Worm (Caenorhabditis elegans) whole organism, young adult: Measurements from ENCODE around the gene F23D12.3.

Experiments
- B0336.3 ChIP-seq: fragments of 200-800 bp; sonication (Bioruptor generic); IDR thresholded peaks from 2 replicates; pipeline ENCODE4 v1.3.6; 2022; ENCODE audit warnings: missing genetic modification characterization, missing compliant biosample characterization
- C17E4.6 ChIP-seq: fragments of 200-800 bp; sonication (Bioruptor generic); IDR thresholded peaks from 2 replicates; pipeline ENCODE4 v1.3.6; 2022; ENCODE audit warnings: missing genetic modification reagents, missing genetic modification characterization, missing compliant biosample characterization
- F22D6.2 ChIP-seq: sonication (generic microtip); optimal IDR thresholded peaks from 2 replicates; lab custom pipeline; 2016; ENCODE audit warnings: mild to moderate bottlenecking, missing genetic modification characterization, missing compliant biosample characterization
- F33H1.4 ChIP-seq: fragments of 200-800 bp; sonication (Bioruptor generic); IDR thresholded peaks from 2 replicates; pipeline ENCODE4 v1.3.6; 2022; ENCODE audit warnings: missing genetic modification reagents, missing genetic modification characterization, missing compliant biosample characterization
- F39B2.1 ChIP-seq: fragments of 200-800 bp; sonication (Bioruptor generic); IDR thresholded peaks from 2 replicates; pipeline ENCODE4 v1.3.6; 2022; ENCODE audit warnings: missing genetic modification reagents, missing genetic modification characterization, missing compliant biosample characterization
- F57A8.1 ChIP-seq: fragments of 200-800 bp; sonication (Bioruptor generic); optimal IDR thresholded peaks from 2 replicates; lab custom pipeline; 2018; ENCODE audit warnings: mild to moderate bottlenecking, missing genetic modification characterization, moderate library complexity, missing compliant biosample characterization
- F57C9.4 ChIP-seq: sonication (generic microtip); optimal IDR thresholded peaks from 2 replicates; lab custom pipeline; 2017; ENCODE audit warnings: mild to moderate bottlenecking, missing genetic modification characterization, missing compliant biosample characterization
- T07F8.4 ChIP-seq: sonication (generic microtip); optimal IDR thresholded peaks from 2 replicates; lab custom pipeline; 2016; ENCODE audit warnings: mild to moderate bottlenecking, missing genetic modification characterization, moderate library complexity, missing compliant biosample characterization
- Y53F4B.3 ChIP-seq: fragments of 200-800 bp; sonication (Bioruptor generic); IDR thresholded peaks from 2 replicates; pipeline ENCODE4 v1.3.6; 2022; ENCODE audit warnings: missing genetic modification reagents, missing genetic modification characterization, missing compliant biosample characterization
- aptf-3 ChIP-seq: fragments of 200-800 bp; sonication (Bioruptor generic); IDR thresholded peaks from 2 replicates; pipeline ENCODE4 v1.3.6; 2022; ENCODE audit warnings: missing genetic modification characterization, missing compliant biosample characterization
- bed-2 ChIP-seq: fragments of 200-800 bp; sonication (Bioruptor generic); IDR thresholded peaks from 2 replicates; pipeline ENCODE4 v1.3.6; 2022; ENCODE audit warnings: missing genetic modification reagents, missing genetic modification characterization, missing compliant biosample characterization
- ccch-3 ChIP-seq: fragments of 200-800 bp; sonication (Bioruptor generic); optimal IDR thresholded peaks from 2 replicates; lab custom pipeline; 2018; ENCODE audit warnings: mild to moderate bottlenecking, missing genetic modification characterization, missing compliant biosample characterization
- ceh-79 ChIP-seq: sonication (generic microtip); optimal IDR thresholded peaks from 2 replicates; lab custom pipeline; 2017; ENCODE audit warnings: mild to moderate bottlenecking, missing genetic modification characterization, missing compliant biosample characterization
- ceh-91 ChIP-seq: fragments of 200-800 bp; sonication (Bioruptor generic); IDR thresholded peaks from 2 replicates; pipeline ENCODE4 v1.3.6; 2022; ENCODE audit warnings: missing genetic modification reagents, missing genetic modification characterization, missing compliant biosample characterization
- dpff-1 ChIP-seq: sonication (generic microtip); optimal IDR thresholded peaks from 2 replicates; lab custom pipeline; 2017; ENCODE audit warnings: mild to moderate bottlenecking, missing genetic modification characterization, missing compliant biosample characterization
- dpl-1 ChIP-seq: fragments of 150-350 bp; optimal IDR thresholded peaks from 2 replicates; lab custom pipeline; 2014; ENCODE audit warnings: missing biosample characterization, missing genetic modification reagents, missing genetic modification characterization
- hlh-12 ChIP-seq: sonication (generic microtip); optimal IDR thresholded peaks from 2 replicates; lab custom pipeline; 2016; ENCODE audit warnings: missing genetic modification characterization, missing compliant biosample characterization
- hrde-1 ChIP-seq: sonication (generic microtip); optimal IDR thresholded peaks from 2 replicates; lab custom pipeline; 2016; ENCODE audit warnings: missing genetic modification characterization, mild to moderate bottlenecking, missing compliant biosample characterization, moderate library complexity, missing genotype, missing genetic modification reagents, borderline replicate concordance
- hsf-1 ChIP-seq: fragments of 200-800 bp; sonication (Bioruptor generic); IDR thresholded peaks from 2 replicates; pipeline ENCODE4 v1.3.6; 2022; ENCODE audit warnings: missing genetic modification reagents, missing genetic modification characterization, missing compliant biosample characterization
- lsl-1 ChIP-seq: fragments of 200-800 bp; sonication (Bioruptor generic); optimal IDR thresholded peaks from 2 replicates; lab custom pipeline; 2018; ENCODE audit warnings: mild to moderate bottlenecking, missing genetic modification characterization, moderate library complexity, missing compliant biosample characterization
- madf-3 ChIP-seq: fragments of 200-800 bp; sonication (Bioruptor generic); IDR thresholded peaks from 2 replicates; pipeline ENCODE4 v1.3.6; 2022; ENCODE audit warnings: missing genetic modification reagents, missing genetic modification characterization, missing compliant biosample characterization
- madf-6 ChIP-seq: fragments of 200-800 bp; sonication (Bioruptor generic); IDR thresholded peaks from 2 replicates; pipeline ENCODE4 v1.3.6; 2022; ENCODE audit warnings: missing genetic modification reagents, missing genetic modification characterization, missing compliant biosample characterization
- mel-28 ChIP-seq: sonication (generic microtip); optimal IDR thresholded peaks from 2 replicates; lab custom pipeline; 2016; ENCODE audit warnings: borderline replicate concordance, mild to moderate bottlenecking, missing genetic modification characterization, missing compliant biosample characterization
- nfya-2 ChIP-seq: fragments of 200-800 bp; sonication (Bioruptor generic); IDR thresholded peaks from 2 replicates; pipeline ENCODE4 v1.3.6; 2022; ENCODE audit warnings: missing genetic modification reagents, missing genetic modification characterization, missing compliant biosample characterization
- pha-4 ChIP-seq: fragments of 150-350 bp; sonication (generic microtip); optimal IDR thresholded peaks from 2 replicates; lab custom pipeline; 2014; ENCODE audit warnings: missing biosample characterization, missing genetic modification reagents, missing genetic modification characterization
- rpc-1 ChIP-seq, 2 experiments: fragments of 150-350 bp in 1 of 2; sonication (generic microtip) in 1 of 2; optimal IDR thresholded peaks; 2 replicates each; lab custom pipeline; 2014 to 2018; ENCODE audit warnings: missing biosample characterization in 1 of 2, missing genetic modification characterization in 1 of 2, missing genetic modification reagents in 1 of 2, missing genotype in 1 of 2
- somi-1 ChIP-seq: fragments of 200-800 bp; sonication (Bioruptor generic); optimal IDR thresholded peaks from 2 replicates; lab custom pipeline; 2018; ENCODE audit warnings: mild to moderate bottlenecking, missing genetic modification characterization, missing compliant biosample characterization
- tbp1 ChIP-seq: fragments of 200-800 bp; sonication (Bioruptor generic); optimal IDR thresholded peaks from 2 replicates; lab custom pipeline; 2018; ENCODE audit warnings: mild to moderate bottlenecking, missing genetic modification characterization, missing compliant biosample characterization
- tbx-9 ChIP-seq: sonication (generic microtip); optimal IDR thresholded peaks from 2 replicates; lab custom pipeline; 2016; ENCODE audit warnings: borderline replicate concordance, missing genetic modification characterization, inconsistent platforms, missing compliant biosample characterization
- ztf-18 ChIP-seq: sonication (generic microtip); optimal IDR thresholded peaks from 2 replicates; lab custom pipeline; 2016; ENCODE audit warnings: missing genotype, mild to moderate bottlenecking, missing genetic modification characterization, missing compliant biosample characterization
- ztf-22 ChIP-seq: fragments of 200-800 bp; sonication (Bioruptor generic); optimal IDR thresholded peaks from 2 replicates; lab custom pipeline; 2018; ENCODE audit warnings: mild to moderate bottlenecking, missing genetic modification characterization, moderate library complexity, missing compliant biosample characterization
- ztf-6 ChIP-seq: fragments of 200-800 bp; sonication (Bioruptor generic); IDR thresholded peaks from 2 replicates; pipeline ENCODE4 v1.3.6; 2022; ENCODE audit warnings: missing genetic modification reagents, missing genetic modification characterization, missing compliant biosample characterization

F23D12.3 gene

ce11 chrX:14453735-14454134 is 11.3 kb downstream of the F23D12.3 start, which contains the start of gene F23D12.7:
Gene F23D12.7, minus strand, starts transcription at chrX:14453835.
- TF ChIP-seq ccch-3 (GFP tag; lab: Kevin White, UChicago) (no peak), hrde-1 (tag; lab: Kevin White, UChicago) (no peak)

- TF ChIP-seq B0336.3 (GFP tag; lab: Robert Waterston, UW) (no peak), rpc-1 (optimal IDR thresholded peaks at IDR 0.05; lab: Kevin White, UChicago) (no peak), rpc-1 (tag; optimal IDR thresholded peaks at IDR 0.05; lab: Kevin White, UChicago) (no peak), ztf-18 (tag; lab: Kevin White, UChicago) (no peak), mel-28 (tag; lab: Kevin White, UChicago) (no peak), ceh-91 (GFP tag; lab: Robert Waterston, UW) (no peak)
Observed at ce11 chrX:14455419-14455818, 13.0 kb downstream of the F23D12.3 start, which contains the start of gene Y66C5A.1. Gene Y66C5A.1, minus strand, starts transcription at chrX:14455519.

- no peak for TF ChIP-seq nfya-2 (GFP tag; lab: Robert Waterston, UW)
- no peak for TF ChIP-seq ztf-22 (GFP tag; lab: Kevin White, UChicago)
- TF ChIP-seq ztf-6: no peak
- no peak for TF ChIP-seq somi-1 (GFP tag; lab: Kevin White, UChicago)
- no peak for TF ChIP-seq F57C9.4 (tag; lab: Kevin White, UChicago)
- no peak for TF ChIP-seq pha-4 (tag; lab: Kevin White, UChicago)
- no peak for TF ChIP-seq T07F8.4
- no peak for TF ChIP-seq Y53F4B.3 (GFP tag; lab: Robert Waterston, UW)
- no peak for TF ChIP-seq hsf-1 (GFP tag; lab: Robert Waterston, UW)
- no peak for TF ChIP-seq tbp1 (GFP tag; lab: Kevin White, UChicago)
- no peak for TF ChIP-seq ceh-79 (tag; lab: Kevin White, UChicago)
- TF ChIP-seq madf-3: no peak
- no peak for TF ChIP-seq tbx-9 (tag; lab: Kevin White, UChicago)
- no peak for TF ChIP-seq bed-2 (GFP tag; lab: Robert Waterston, UW)
- TF ChIP-seq F33H1.4 (GFP tag; lab: Robert Waterston, UW): no peak
Observed at ce11 chrX:14460412-14460811, 18.0 kb downstream of the F23D12.3 start, which contains the start of gene Y66C5A.2. Gene Y66C5A.2, plus strand, starts transcription at chrX:14460712.

ce11 chrX:14464513-14464912 is 22.1 kb downstream of the F23D12.3 start, which contains the start of gene M163.7:
Gene M163.7, plus strand, starts transcription at chrX:14464813.
- TF ChIP-seq hrde-1 (tag; lab: Kevin White, UChicago) (no peak), lsl-1 (no peak), ceh-91 (GFP tag; lab: Robert Waterston, UW) (no peak), nfya-2 (GFP tag; lab: Robert Waterston, UW) (no peak), tbp1 (GFP tag; lab: Kevin White, UChicago) (no peak), F22D6.2 (tag; lab: Kevin White, UChicago) (no peak), dpff-1 (tag; lab: Kevin White, UChicago) (no peak), F57A8.1 (GFP tag; lab: Kevin White, UChicago) (no peak), F39B2.1 (GFP tag; lab: Robert Waterston, UW) (no peak), dpl-1 (GFP tag; lab: Kevin White, UChicago) (no peak), C17E4.6 (GFP tag; lab: Robert Waterston, UW) (no peak), T07F8.4 (no peak), ztf-18 (tag; lab: Kevin White, UChicago) (no peak), madf-6 (no peak), ceh-79 (tag; lab: Kevin White, UChicago) (no peak), aptf-3 (GFP tag; lab: Robert Waterston, UW) (no peak)

ce11 chrX:14465593-14465992 is 23.2 kb downstream of the F23D12.3 start, which contains the start of gene M163.22:
Gene M163.22, plus strand, starts transcription at chrX:14465893.
- TF ChIP-seq ztf-18 (tag; lab: Kevin White, UChicago): no peak
- no peak for TF ChIP-seq hlh-12 (tag; lab: Kevin White, UChicago)
- no peak for TF ChIP-seq mel-28 (tag; lab: Kevin White, UChicago)
- no peak for TF ChIP-seq bed-2 (GFP tag; lab: Robert Waterston, UW)
- no peak for TF ChIP-seq rpc-1 (optimal IDR thresholded peaks at IDR 0.05; lab: Kevin White, UChicago)
- no peak for TF ChIP-seq rpc-1 (tag; optimal IDR thresholded peaks at IDR 0.05; lab: Kevin White, UChicago)
- TF ChIP-seq Y53F4B.3 (GFP tag; lab: Robert Waterston, UW): no peak
- TF ChIP-seq B0336.3 (GFP tag; lab: Robert Waterston, UW): no peak
